Fruit fly (Drosophila melanogaster) whole organism, larva: ENCODE results near the gene Gnmt.

Experiments used
- noc ChIP-seq: fragments of 200-800 bp; sonication (Bioruptor generic); optimal IDR thresholded peaks from 3 replicates; lab custom pipeline; 2019; ENCODE audit warnings: missing biosample characterization, mild to moderate bottlenecking, missing genetic modification characterization, moderate library complexity

Gnmt gene

dm6 chr3R:12674041-12674623 lies at the start of gene Gnmt:
Gene Gnmt, plus strand, starts transcription at chr3R:12674608.
- TF ChIP-seq noc (tag; lab: Kevin White, UChicago): peak; percentile 88

DNA sequence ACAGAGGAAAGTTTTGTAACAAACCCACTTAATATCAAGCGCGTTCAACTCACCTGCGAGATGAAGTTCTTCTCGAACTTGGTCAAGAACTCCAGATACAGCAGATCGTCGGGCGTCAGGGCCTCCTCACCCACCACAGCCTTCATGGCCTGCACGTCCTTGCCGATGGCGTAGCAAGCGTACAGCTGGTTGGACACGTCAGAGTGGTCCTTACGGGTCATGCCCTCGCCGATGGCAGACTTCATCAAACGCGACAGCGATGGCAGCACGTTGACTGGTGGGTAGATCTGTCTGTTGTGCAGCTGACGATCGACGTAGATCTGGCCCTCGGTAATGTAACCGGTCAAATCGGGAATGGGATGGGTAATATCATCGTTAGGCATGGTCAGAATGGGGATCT lies 49.5 kb upstream of the Gnmt start:
- no peak for TF ChIP-seq noc (tag; lab: Kevin White, UChicago)

- no peak for TF ChIP-seq noc (tag; lab: Kevin White, UChicago)
Measured at dm6 chr3R:12626674-12627382, 47.6 kb upstream of the Gnmt start.

DNA sequence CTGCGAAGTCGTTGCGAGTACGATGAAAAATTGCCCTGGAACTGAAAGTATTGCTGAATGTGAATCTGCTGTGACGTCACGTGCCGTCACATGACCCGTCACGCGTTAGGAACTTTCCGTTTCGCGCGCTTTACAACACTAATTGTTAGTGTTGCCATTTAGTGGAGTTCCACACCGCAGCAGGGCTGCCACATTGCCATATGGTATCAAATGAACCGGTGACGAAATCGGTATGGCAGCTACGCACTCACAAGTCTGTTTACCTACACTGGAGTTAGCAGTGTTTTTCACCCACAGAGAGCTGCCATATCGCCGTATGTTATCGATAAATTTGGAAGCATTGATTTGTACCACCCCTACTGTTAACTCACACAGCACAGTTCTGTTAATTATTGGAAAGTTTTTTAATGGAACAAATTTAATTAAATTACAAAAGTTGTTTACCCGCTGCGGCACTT lies 46.7 kb upstream of the Gnmt start, which contains the start of the genes Vha55 and Snx3:
Gene Vha55, minus strand, starts transcription at position 139 of the 458 bp plus-strand sequence.
Gene Snx3, plus strand, starts transcription at position 341 of the 458 bp plus-strand sequence.
- peak; percentile 30 for TF ChIP-seq noc (tag; lab: Kevin White, UChicago)

dm6 chr3R:12628395-12628928 lies 45.9 kb upstream of the Gnmt start:
- no peak for TF ChIP-seq noc (tag; lab: Kevin White, UChicago)

- no peak for TF ChIP-seq noc (tag; lab: Kevin White, UChicago)
Measured at dm6 chr3R:12630369-12630768, 44.0 kb upstream of the Gnmt start, which contains the start of gene Not10. Gene Not10, plus strand, starts transcription at chr3R:12630647.

DNA sequence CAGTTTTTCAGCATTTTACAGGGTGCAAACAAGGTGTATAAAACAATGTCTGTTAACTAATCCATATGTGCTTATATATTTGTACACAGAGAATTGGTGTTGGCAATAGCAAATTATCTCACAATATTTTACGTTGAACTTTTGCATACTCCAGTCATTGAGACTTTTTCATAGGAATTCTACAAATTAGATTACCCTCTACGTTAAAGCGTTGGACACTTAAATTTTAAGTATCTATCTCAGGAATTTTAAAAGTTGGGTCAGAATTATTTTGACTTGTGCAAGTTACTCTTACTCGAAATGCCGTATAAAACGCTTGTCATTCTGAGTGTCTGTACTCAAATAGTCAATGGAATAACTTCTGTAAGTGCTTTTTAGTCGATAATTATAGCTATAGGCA lies 41.3 kb upstream of the Gnmt start, which contains the start of gene CG18530:
Gene CG18530, plus strand, starts transcription at position 301 of the 400 bp plus-strand sequence.
- TF ChIP-seq noc (tag; lab: Kevin White, UChicago): no peak

- TF ChIP-seq noc (tag; lab: Kevin White, UChicago): no peak
Measured at dm6 chr3R:12634617-12635016, 39.8 kb upstream of the Gnmt start, which contains the start of gene CG11598. Gene CG11598, plus strand, starts transcription at chr3R:12634917.

DNA sequence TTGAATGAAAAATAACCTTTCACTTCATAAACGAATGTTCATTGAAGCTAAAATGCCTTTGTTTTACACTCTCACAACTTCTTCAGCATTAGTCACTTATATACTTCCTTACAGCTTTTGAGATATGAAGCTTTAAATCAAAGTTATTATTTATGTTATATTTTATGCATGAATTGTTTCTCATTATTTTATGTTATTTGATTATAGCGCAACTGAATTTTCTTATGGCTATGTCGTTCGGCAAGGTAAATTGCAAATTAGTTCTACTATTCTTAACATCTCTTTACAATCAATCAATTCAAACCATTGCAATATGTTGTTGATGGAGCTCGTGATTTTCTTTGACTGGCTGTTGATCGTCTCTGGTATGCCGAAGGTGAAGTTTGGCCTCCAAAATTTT lies 38.2 kb upstream of the Gnmt start, which contains the start of gene CG11600:
Gene CG11600, plus strand, starts transcription at position 301 of the 400 bp plus-strand sequence.
- TF ChIP-seq noc (tag; lab: Kevin White, UChicago): no peak

dm6 chr3R:12637961-12638531 lies 36.4 kb upstream of the Gnmt start, which contains the start of gene CG11608:
Gene CG11608, plus strand, starts transcription at chr3R:12638481.
- TF ChIP-seq noc (tag; lab: Kevin White, UChicago): no peak

- no peak for TF ChIP-seq noc (tag; lab: Kevin White, UChicago)
Measured at dm6 chr3R:12641620-12642019, 32.8 kb upstream of the Gnmt start.

- TF ChIP-seq noc (tag; lab: Kevin White, UChicago): no peak
Measured at dm6 chr3R:12642051-12642532, 32.3 kb upstream of the Gnmt start, which contains the start of gene CG6753. Gene CG6753, minus strand, starts transcription at chr3R:12642482.

DNA sequence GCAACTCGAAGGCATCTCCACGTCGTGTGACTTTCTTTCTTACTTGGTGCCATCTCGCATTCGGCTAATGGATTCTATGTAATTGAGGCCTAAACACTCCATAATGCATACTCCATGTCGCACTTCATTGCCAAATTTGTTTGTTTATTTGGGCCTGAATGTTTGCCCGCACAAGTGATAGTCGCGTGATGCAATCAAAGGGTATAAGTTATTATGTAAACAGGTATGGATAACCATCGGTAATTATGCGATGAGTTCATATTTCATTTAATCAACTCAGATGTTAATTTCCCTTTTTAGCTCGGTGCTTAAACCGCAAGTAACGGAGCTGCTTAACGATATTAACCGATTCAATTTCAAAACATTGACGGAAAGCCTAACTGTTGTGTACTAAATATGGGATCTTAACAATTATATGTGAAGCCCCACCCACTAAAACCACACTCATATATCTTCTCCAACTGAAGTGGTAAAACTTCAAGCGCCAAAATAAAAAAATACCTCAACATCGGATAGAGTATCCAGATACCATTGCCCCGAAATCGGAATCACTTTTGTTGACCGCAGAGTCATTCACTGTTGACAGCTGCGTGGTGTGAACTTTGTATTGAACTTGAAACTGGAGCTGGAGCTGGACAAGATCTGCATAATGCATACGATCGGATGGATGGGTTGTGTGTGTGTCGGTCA lies 29.6 kb upstream of the Gnmt start:
- TF ChIP-seq noc (tag; lab: Kevin White, UChicago): no peak

DNA sequence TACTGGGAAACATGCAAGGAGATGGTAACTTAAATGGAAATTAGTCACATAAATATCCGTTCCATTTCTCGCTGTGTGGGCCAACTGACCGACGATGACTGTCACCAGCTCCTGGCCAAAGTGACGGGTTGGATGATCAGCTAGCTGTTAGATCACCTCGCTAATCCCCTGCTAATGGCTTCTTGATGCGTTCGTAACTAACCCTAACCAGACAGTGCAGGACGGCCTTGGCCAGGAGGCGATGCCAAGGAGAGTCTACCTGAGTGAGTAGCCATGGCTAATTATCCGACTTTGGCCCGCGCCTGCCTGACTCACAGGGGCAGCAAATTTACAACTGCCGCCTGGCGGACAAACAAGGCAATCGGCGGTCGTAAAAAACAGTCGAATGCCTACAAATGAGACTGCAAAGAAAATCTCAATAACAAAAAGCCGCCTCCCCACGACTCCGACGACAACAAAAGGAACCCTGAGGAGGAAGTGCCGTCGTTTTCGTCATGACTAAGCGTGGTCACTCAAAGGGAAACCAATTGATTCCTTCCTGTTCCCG lies 28.6 kb upstream of the Gnmt start:
- TF ChIP-seq noc (tag; lab: Kevin White, UChicago): no peak

dm6 chr3R:12646926-12647325 lies 27.5 kb upstream of the Gnmt start:
- no peak for TF ChIP-seq noc (tag; lab: Kevin White, UChicago)
